Fruit fly (Drosophila melanogaster) whole organism, embryonic: ENCODE data around the gene CG5861.

Experiments used
- CG10462 ChIP-seq: fragments of 200-800 bp; sonication (Bioruptor generic); optimal IDR thresholded peaks from 2 replicates; lab custom pipeline; 2016; ENCODE audit warnings: missing biosample characterization, missing genetic modification characterization
- CG10654 ChIP-seq: fragments of 200-800 bp; sonication (Bioruptor generic); optimal IDR thresholded peaks from 2 replicates; lab custom pipeline; 2016; ENCODE audit warnings: missing biosample characterization, missing genetic modification characterization
- CG10959 ChIP-seq: fragments of 200-800 bp; sonication (Bioruptor generic); IDR thresholded peaks from 2 replicates; pipeline ENCODE4 v1.3.6; 2022; ENCODE audit warnings: missing biosample characterization, missing genetic modification characterization
- CG10979 ChIP-seq: fragments of 200-800 bp; sonication (Bioruptor generic); optimal IDR thresholded peaks from 2 replicates; lab custom pipeline; 2018; ENCODE audit warnings: missing biosample characterization, mild to moderate bottlenecking, missing genetic modification characterization, moderate library complexity
- CG12219 ChIP-seq: fragments of 200-800 bp; sonication (Bioruptor generic); optimal IDR thresholded peaks from 3 replicates; lab custom pipeline; 2018; ENCODE audit warnings: missing biosample characterization, mild to moderate bottlenecking, missing genetic modification characterization
- CG12391 ChIP-seq: fragments of 200-800 bp; sonication (Bioruptor generic); optimal IDR thresholded peaks from 3 replicates; lab custom pipeline; 2018; ENCODE audit warnings: missing biosample characterization, mild to moderate bottlenecking, missing genetic modification characterization, moderate library complexity
- CG12744 ChIP-seq: fragments of 200-800 bp; sonication (Bioruptor generic); optimal IDR thresholded peaks from 2 replicates; lab custom pipeline; 2016; ENCODE audit warnings: missing biosample characterization, missing genetic modification characterization
- CG13296 ChIP-seq: fragments of 200-800 bp; sonication (Bioruptor generic); optimal IDR thresholded peaks from 3 replicates; lab custom pipeline; 2018; ENCODE audit warnings: missing biosample characterization, mild to moderate bottlenecking, missing genetic modification characterization
- CG13424 ChIP-seq: fragments of 200-800 bp; sonication (Bioruptor generic); optimal IDR thresholded peaks from 2 replicates; lab custom pipeline; 2019; ENCODE audit warnings: missing biosample characterization, mild to moderate bottlenecking, missing genetic modification characterization, moderate library complexity
- CG16863 ChIP-seq: fragments of 200-800 bp; sonication (Bioruptor generic); optimal IDR thresholded peaks from 3 replicates; lab custom pipeline; 2016; ENCODE audit warnings: missing biosample characterization, missing genetic modification characterization
- CG17385 ChIP-seq: fragments of 200-800 bp; sonication (Bioruptor generic); optimal IDR thresholded peaks from 3 replicates; lab custom pipeline; 2018; ENCODE audit warnings: missing biosample characterization, mild to moderate bottlenecking, missing genetic modification characterization
- CG17568 ChIP-seq: fragments of 200-800 bp; sonication (Bioruptor generic); optimal IDR thresholded peaks from 2 replicates; lab custom pipeline; 2018; ENCODE audit warnings: missing biosample characterization, mild to moderate bottlenecking, missing genetic modification characterization, moderate library complexity
- CG17829 ChIP-seq: fragments of 200-800 bp; optimal IDR thresholded peaks from 2 replicates; lab custom pipeline; 2019; ENCODE audit warnings: missing biosample characterization, mild to moderate bottlenecking, missing genetic modification characterization, moderate library complexity
- CG3065 ChIP-seq: fragments of 200-800 bp; sonication (Bioruptor generic); optimal IDR thresholded peaks from 2 replicates; lab custom pipeline; 2016; ENCODE audit warnings: missing biosample characterization, missing genetic modification characterization
- CG4404 ChIP-seq: fragments of 200-800 bp; sonication (Bioruptor generic); IDR thresholded peaks from 2 replicates; pipeline ENCODE4 v1.3.6; 2022; ENCODE audit warnings: missing biosample characterization, missing genetic modification characterization
- CG5953 ChIP-seq: fragments of 200-800 bp; sonication (Bioruptor generic); IDR thresholded peaks from 2 replicates; pipeline ENCODE4 v1.3.6; 2022; ENCODE audit warnings: missing biosample characterization, missing genetic modification characterization
- CG6683 ChIP-seq: fragments of 200-800 bp; sonication (Bioruptor generic); optimal IDR thresholded peaks from 2 replicates; lab custom pipeline; 2017; ENCODE audit warnings: missing biosample characterization, mild to moderate bottlenecking, missing genetic modification characterization, missing genetic modification reagents
- CG6854 ChIP-seq: fragments of 200-800 bp; sonication (Bioruptor generic); optimal IDR thresholded peaks from 3 replicates; lab custom pipeline; 2017; ENCODE audit warnings: missing biosample characterization, mild to moderate bottlenecking, missing genetic modification characterization
- CG8089 ChIP-seq: fragments of 200-800 bp; sonication (Bioruptor generic); optimal IDR thresholded peaks from 3 replicates; lab custom pipeline; 2016; ENCODE audit warnings: missing biosample characterization, missing genetic modification characterization
- CG8359 ChIP-seq: fragments of 200-800 bp; sonication (Bioruptor generic); optimal IDR thresholded peaks from 2 replicates; lab custom pipeline; 2017; ENCODE audit warnings: missing biosample characterization, mild to moderate bottlenecking, missing genetic modification characterization, borderline replicate concordance
- CG9727 ChIP-seq: fragments of 200-800 bp; sonication (Bioruptor generic); optimal IDR thresholded peaks from 3 replicates; lab custom pipeline; 2017; ENCODE audit warnings: missing biosample characterization, mild to moderate bottlenecking, missing genetic modification characterization
- Doc3 ChIP-seq: fragments of 200-800 bp; sonication (Bioruptor generic); IDR thresholded peaks from 3 replicates; pipeline ENCODE4 v1.3.6; 2022; ENCODE audit warnings: missing biosample characterization, missing genetic modification characterization; ENCODE audit not compliant: partially characterized antibody
- Lim3 ChIP-seq: fragments of 200-800 bp; sonication (Bioruptor generic); IDR thresholded peaks from 2 replicates; pipeline ENCODE4 v1.3.6; 2022; ENCODE audit warnings: missing biosample characterization, missing genetic modification characterization
- Mad ChIP-seq: fragments of 200-800 bp; sonication (Bioruptor generic); optimal IDR thresholded peaks from 2 replicates; lab custom pipeline; 2016; ENCODE audit warnings: missing biosample characterization, missing genetic modification characterization
- NK7.1 ChIP-seq: fragments of 200-800 bp; sonication (Bioruptor generic); optimal IDR thresholded peaks from 3 replicates; lab custom pipeline; 2016; ENCODE audit warnings: missing biosample characterization, missing genetic modification characterization
- PHDP ChIP-seq: fragments of 200-800 bp; sonication (Bioruptor generic); optimal IDR thresholded peaks from 3 replicates; lab custom pipeline; 2018; ENCODE audit warnings: missing biosample characterization, mild to moderate bottlenecking, missing genetic modification characterization, moderate library complexity
- Rx ChIP-seq: fragments of 200-800 bp; sonication (Bioruptor generic); IDR thresholded peaks from 2 replicates; pipeline ENCODE4 v1.3.6; 2022; ENCODE audit warnings: missing biosample characterization, missing genetic modification characterization
- bigmax ChIP-seq: fragments of 200-800 bp; sonication (Bioruptor generic); optimal IDR thresholded peaks from 2 replicates; lab custom pipeline; 2018; ENCODE audit warnings: missing biosample characterization, mild to moderate bottlenecking, missing genetic modification characterization
- cas ChIP-seq: fragments of 200-800 bp; sonication (Bioruptor generic); IDR thresholded peaks from 2 replicates; pipeline ENCODE4 v1.3.6; 2022; ENCODE audit warnings: missing biosample characterization, missing genetic modification characterization
- chn ChIP-seq: fragments of 200-800 bp; sonication (Bioruptor generic); optimal IDR thresholded peaks from 2 replicates; lab custom pipeline; 2016; ENCODE audit warnings: missing biosample characterization, missing genetic modification characterization
- ci ChIP-seq: fragments of 200-800 bp; sonication (Bioruptor generic); IDR thresholded peaks from 3 replicates; pipeline ENCODE4 v1.3.6; 2022; ENCODE audit warnings: missing biosample characterization, missing genetic modification characterization
- crp ChIP-seq, 2 experiments: fragments of 200-800 bp; sonication (Bioruptor generic); optimal IDR thresholded peaks; 2 replicates in 1 of 2; 3 replicates in 1 of 2; lab custom pipeline; 2017; ENCODE audit warnings: missing biosample characterization in 2 of 2, missing genetic modification characterization in 2 of 2, mild to moderate bottlenecking in 1 of 2, moderate library complexity in 1 of 2
- disco-r ChIP-seq: fragments of 200-800 bp; sonication (Bioruptor generic); optimal IDR thresholded peaks from 2 replicates; lab custom pipeline; 2016; ENCODE audit warnings: missing biosample characterization, missing genetic modification characterization
- dpn ChIP-seq, 2 experiments: fragments of 200-800 bp; sonication (Bioruptor generic); optimal IDR thresholded peaks; 3 replicates each; lab custom pipeline; 2016; ENCODE audit warnings: missing biosample characterization in 2 of 2, missing genetic modification characterization in 2 of 2
- ftz-f1 ChIP-seq: fragments of 200-800 bp; sonication (Bioruptor generic); optimal IDR thresholded peaks from 2 replicates; lab custom pipeline; 2016; ENCODE audit warnings: missing biosample characterization, missing genetic modification characterization
- gce ChIP-seq: fragments of 200-800 bp; sonication (Bioruptor generic); IDR thresholded peaks from 3 replicates; pipeline ENCODE4 v1.3.6; 2022; ENCODE audit warnings: missing biosample characterization, missing genetic modification characterization
- gfzf ChIP-seq: fragments of 200-800 bp; sonication (Bioruptor generic); optimal IDR thresholded peaks from 2 replicates; lab custom pipeline; 2016; ENCODE audit warnings: missing biosample characterization, mild to moderate bottlenecking, missing genetic modification characterization, moderate library complexity
- hb ChIP-seq: fragments of 200-800 bp; sonication (Bioruptor generic); IDR thresholded peaks from 3 replicates; pipeline ENCODE4 v1.3.6; 2022; ENCODE audit warnings: missing biosample characterization, missing genetic modification characterization; ENCODE audit not compliant: partially characterized antibody
- hkb ChIP-seq, 2 experiments: fragments of 200-800 bp in 1 of 2; fragments of >200 bp in 1 of 2; sonication (Bioruptor generic) in 1 of 2; IDR thresholded peaks in 1 of 2; optimal IDR thresholded peaks in 1 of 2; 2 replicates each; pipeline versions ENCODE4 v1.3.6 to Lab custom; 2017 to 2022; ENCODE audit warnings: missing biosample characterization in 1 of 2, missing genetic modification characterization in 1 of 2
- org-1 ChIP-seq: fragments of 200-800 bp; sonication (Bioruptor generic); optimal IDR thresholded peaks from 2 replicates; lab custom pipeline; 2017; ENCODE audit warnings: missing biosample characterization, missing genetic modification characterization
- pho ChIP-seq: fragments of 200-800 bp; sonication (Bioruptor generic); optimal IDR thresholded peaks from 2 replicates; lab custom pipeline; 2016; ENCODE audit warnings: missing biosample characterization, missing genetic modification characterization
- phol ChIP-seq: fragments of 200-800 bp; sonication (Bioruptor generic); optimal IDR thresholded peaks from 3 replicates; lab custom pipeline; 2018; ENCODE audit warnings: missing biosample characterization, mild to moderate bottlenecking, missing genetic modification characterization, moderate library complexity
- scrt ChIP-seq: fragments of 200-800 bp; sonication (Bioruptor generic); optimal IDR thresholded peaks from 2 replicates; lab custom pipeline; 2018; ENCODE audit warnings: missing biosample characterization, mild to moderate bottlenecking, missing genetic modification characterization, moderate library complexity
- sens ChIP-seq: fragments of 200-800 bp; sonication (Bioruptor generic); peaks from one replicate; lab custom pipeline; 2016; ENCODE audit warnings: missing biosample characterization, missing genetic modification characterization
- sisA ChIP-seq: fragments of 200-800 bp; sonication (Bioruptor generic); IDR thresholded peaks from 2 replicates; pipeline ENCODE4 v1.3.6; 2022; ENCODE audit warnings: missing biosample characterization, missing genetic modification characterization
- sob ChIP-seq: fragments of 200-800 bp; sonication (Bioruptor generic); IDR thresholded peaks from 2 replicates; pipeline ENCODE4 v1.3.6; 2022; ENCODE audit warnings: missing biosample characterization, missing genetic modification characterization
- trem ChIP-seq: fragments of 200-800 bp; optimal IDR thresholded peaks from 3 replicates; lab custom pipeline; 2019; ENCODE audit warnings: missing biosample characterization, mild to moderate bottlenecking, missing genetic modification characterization, moderate library complexity
- trh ChIP-seq: fragments of 200-800 bp; sonication (Bioruptor generic); optimal IDR thresholded peaks from 2 replicates; lab custom pipeline; 2016; ENCODE audit warnings: missing biosample characterization, missing genetic modification characterization
- usp ChIP-seq: fragments of >200 bp; optimal IDR thresholded peaks from 2 replicates; lab custom pipeline; 2017; ENCODE audit warnings: missing biosample characterization, missing genetic modification characterization
- z ChIP-seq: fragments of 200-800 bp; sonication (Bioruptor generic); IDR thresholded peaks from 3 replicates; pipeline ENCODE4 v1.3.6; 2022; ENCODE audit warnings: missing biosample characterization, missing genetic modification characterization

Gene CG5861

DNA sequence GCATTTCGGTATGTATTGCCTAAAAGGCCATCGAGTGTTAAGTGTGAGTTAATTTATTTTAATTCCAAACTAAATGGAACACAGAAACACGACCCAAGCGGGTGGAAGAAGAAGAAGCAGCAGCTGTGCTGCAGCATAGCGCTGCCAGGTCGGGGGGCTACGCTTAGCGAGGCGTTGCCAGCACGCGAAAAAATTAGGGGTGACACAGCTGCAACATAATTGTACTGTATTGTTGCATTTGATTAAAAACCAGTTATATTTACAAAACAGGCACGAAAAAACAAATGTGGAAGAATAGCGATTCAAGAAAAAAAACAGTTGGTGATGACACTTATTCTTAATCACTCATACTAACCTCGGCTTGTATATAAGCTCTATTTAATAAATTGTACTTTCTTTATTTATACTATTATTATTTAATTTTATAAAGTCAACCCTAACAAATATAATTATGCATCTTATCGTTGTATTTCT lies 43.1 kb upstream of the CG5861 start (continued):
- no peak for TF ChIP-seq NK7.1 (GFP tag; lab: Kevin White, UChicago)
- TF ChIP-seq hkb (optimal IDR thresholded peaks at IDR 0.05; lab: Kevin White, UChicago) = no peak
- TF ChIP-seq hkb (GFP tag; IDR thresholded peaks at IDR 0.05; lab: Robert Waterston, UW) = peak; percentile 72
- no peak for TF ChIP-seq CG12219 (GFP tag; lab: Kevin White, UChicago)
- TF ChIP-seq CG8089 (GFP tag; lab: Kevin White, UChicago) = peak; percentile 19
- no peak for TF ChIP-seq CG17568 (GFP tag; lab: Kevin White, UChicago)
- TF ChIP-seq Lim3 = peak; percentile 62; the same call in 1 of the 2 replicates
- peak in 1 of 2 experiments; percentile 79 for TF ChIP-seq crp (GFP tag; optimal IDR thresholded peaks at IDR 0.05; lab: Kevin White, UChicago)
- TF ChIP-seq sens (GFP tag; lab: Kevin White, UChicago) = peak; percentile 53
- TF ChIP-seq z (GFP tag; lab: Robert Waterston, UW) = no peak
- peak; percentile 69 to 80 for TF ChIP-seq dpn (GFP tag; optimal IDR thresholded peaks at IDR 0.05; lab: Kevin White, UChicago)
- TF ChIP-seq cas (GFP tag; lab: Robert Waterston, UW) = no peak
- no peak for TF ChIP-seq CG8359 (GFP tag; lab: Kevin White, UChicago)
- no peak for TF ChIP-seq CG12744
- TF ChIP-seq scrt = peak; percentile 23
- TF ChIP-seq pho (GFP tag; lab: Kevin White, UChicago) = peak; percentile 73
- peak; percentile 41 for TF ChIP-seq CG6854
- no peak for TF ChIP-seq CG10462
- peak; percentile 80 for TF ChIP-seq sob (GFP tag; lab: Robert Waterston, UW)
- peak; percentile 82 for TF ChIP-seq phol (tag; lab: Kevin White, UChicago)
- peak; percentile 75 for TF ChIP-seq ci (GFP tag; lab: Robert Waterston, UW)
- peak; percentile 66 for TF ChIP-seq trh (GFP tag; lab: Kevin White, UChicago)
- TF ChIP-seq CG13424 = peak; percentile 81
- TF ChIP-seq CG17385 = peak; percentile 98
- no peak for TF ChIP-seq CG6683
- peak; percentile 8 for TF ChIP-seq gfzf (GFP tag; lab: Kevin White, UChicago)
- no peak for TF ChIP-seq CG5953 (GFP tag; lab: Robert Waterston, UW)
- TF ChIP-seq hb (GFP tag; lab: Robert Waterston, UW) = 0 out of 3 replicates have a peak, but pooled peaks have one; percentile 55
- TF ChIP-seq usp (GFP tag; lab: Kevin White, UChicago) = no peak
- TF ChIP-seq CG4404 (GFP tag; lab: Robert Waterston, UW) = peak; percentile 60
- 0 out of 3 replicates have a peak, but pooled peaks have one; percentile 37 for TF ChIP-seq Doc3 (GFP tag; lab: Robert Waterston, UW)
- TF ChIP-seq chn = peak; percentile 75
- peak; percentile 65 for TF ChIP-seq CG10654 (GFP tag; lab: Kevin White, UChicago)
- peak; percentile 54 for TF ChIP-seq org-1
- peak; percentile 81 for TF ChIP-seq sisA
- no peak for TF ChIP-seq ftz-f1 (GFP tag; lab: Kevin White, UChicago)
- TF ChIP-seq PHDP = no peak
- peak; percentile 81 for TF ChIP-seq CG12391
- peak; percentile 68; the same call in 1 of the 3 replicates for TF ChIP-seq gce (GFP tag; lab: Robert Waterston, UW)
- TF ChIP-seq trem (tag; lab: Kevin White, UChicago) = peak; percentile 37
- no peak for TF ChIP-seq CG3065
- peak; percentile 78 for TF ChIP-seq Rx
- TF ChIP-seq CG10979 (tag; lab: Kevin White, UChicago) = peak; percentile 41
- no peak for TF ChIP-seq disco-r
- no peak for TF ChIP-seq bigmax (GFP tag; lab: Kevin White, UChicago)
- peak; percentile 70 for TF ChIP-seq CG17829
- peak; percentile 78 for TF ChIP-seq CG9727 (GFP tag; lab: Kevin White, UChicago)
- no peak; the same call in 1 of the 2 replicates for TF ChIP-seq CG10959 (GFP tag; lab: Robert Waterston, UW)
- TF ChIP-seq Mad = peak; percentile 43
- TF ChIP-seq CG13296 (GFP tag; lab: Kevin White, UChicago) = peak; percentile 72
- peak; percentile 41 for TF ChIP-seq CG16863
